Worm (Caenorhabditis elegans): Measurements from ENCODE around the gene col-133.

col-133 gene

DNA sequence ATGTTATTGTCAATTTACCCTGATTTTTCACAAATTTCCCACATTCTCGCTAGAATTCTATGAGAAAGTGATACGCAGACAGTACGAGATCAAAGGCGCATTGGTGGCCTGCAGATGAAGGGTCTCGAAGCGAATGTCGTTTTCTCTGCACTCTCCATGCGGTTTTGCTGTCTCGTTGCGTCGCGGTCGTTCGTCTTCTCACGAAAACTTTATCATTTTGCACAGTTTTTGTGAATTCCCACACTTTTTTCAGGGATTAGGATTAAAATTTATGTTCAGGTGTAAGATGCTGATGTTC is 28.2 kb downstream of the col-133 start (continued):
- peak; percentile 80 for TF ChIP-seq mab-5 (tag; optimal IDR thresholded peaks at IDR 0.05)
- TF ChIP-seq ceh-82 (tag; optimal IDR thresholded peaks at IDR 0.05) = no peak
- TF ChIP-seq zag-1 (tag; optimal IDR thresholded peaks at IDR 0.05) = peak; percentile 21
- peak; percentile 69 for TF ChIP-seq sma-9 (GFP tag; optimal IDR thresholded peaks at IDR 0.05)
- TF ChIP-seq sma-9 (tag; optimal IDR thresholded peaks at IDR 0.05) = no peak
- TF ChIP-seq sem-4 (tag; optimal IDR thresholded peaks at IDR 0.05) = peak; percentile 23
- TF ChIP-seq nhr-21 (tag; optimal IDR thresholded peaks at IDR 0.05) = peak; percentile 75
- TF ChIP-seq unc-55 (GFP tag; optimal IDR thresholded peaks at IDR 0.05) = peak; percentile 96
- TF ChIP-seq dmd-4 (tag; optimal IDR thresholded peaks at IDR 0.05) = no peak
- no peak for TF ChIP-seq peb-1 (tag; optimal IDR thresholded peaks at IDR 0.05)
- peak; percentile 49 for TF ChIP-seq ZK546.5 (tag; optimal IDR thresholded peaks at IDR 0.05)
- TF ChIP-seq skn-1 (tag; optimal IDR thresholded peaks at IDR 0.05) = no peak
- no peak for TF ChIP-seq Y55F3AM.14 (GFP tag; optimal IDR thresholded peaks at IDR 0.05)
- TF ChIP-seq nhr-6 (tag; optimal IDR thresholded peaks at IDR 0.05) = no peak
- peak; percentile 25 for TF ChIP-seq ama-1 (optimal IDR thresholded peaks at IDR 0.05)
- TF ChIP-seq nhr-25 (tag; optimal IDR thresholded peaks at IDR 0.05) = peak; percentile 84
- peak; percentile 85 for TF ChIP-seq F13H6.1 (tag; optimal IDR thresholded peaks at IDR 0.05)
- no peak for TF ChIP-seq nhr-77 (tag; optimal IDR thresholded peaks at IDR 0.05)
- no peak for TF ChIP-seq unc-39 (tag; optimal IDR thresholded peaks at IDR 0.05)
- peak; percentile 92 for TF ChIP-seq C34F6.9 (tag; optimal IDR thresholded peaks at IDR 0.05)
- TF ChIP-seq nhr-12 (tag; optimal IDR thresholded peaks at IDR 0.05) = no peak
- TF ChIP-seq ztf-1 (GFP tag; conservative IDR thresholded peaks at IDR 0.05) = no peak
- no peak for TF ChIP-seq lin-39 (tag; optimal IDR thresholded peaks at IDR 0.05)
- peak; percentile 62 for TF ChIP-seq sma-3 (GFP tag; optimal IDR thresholded peaks at IDR 0.05)

DNA sequence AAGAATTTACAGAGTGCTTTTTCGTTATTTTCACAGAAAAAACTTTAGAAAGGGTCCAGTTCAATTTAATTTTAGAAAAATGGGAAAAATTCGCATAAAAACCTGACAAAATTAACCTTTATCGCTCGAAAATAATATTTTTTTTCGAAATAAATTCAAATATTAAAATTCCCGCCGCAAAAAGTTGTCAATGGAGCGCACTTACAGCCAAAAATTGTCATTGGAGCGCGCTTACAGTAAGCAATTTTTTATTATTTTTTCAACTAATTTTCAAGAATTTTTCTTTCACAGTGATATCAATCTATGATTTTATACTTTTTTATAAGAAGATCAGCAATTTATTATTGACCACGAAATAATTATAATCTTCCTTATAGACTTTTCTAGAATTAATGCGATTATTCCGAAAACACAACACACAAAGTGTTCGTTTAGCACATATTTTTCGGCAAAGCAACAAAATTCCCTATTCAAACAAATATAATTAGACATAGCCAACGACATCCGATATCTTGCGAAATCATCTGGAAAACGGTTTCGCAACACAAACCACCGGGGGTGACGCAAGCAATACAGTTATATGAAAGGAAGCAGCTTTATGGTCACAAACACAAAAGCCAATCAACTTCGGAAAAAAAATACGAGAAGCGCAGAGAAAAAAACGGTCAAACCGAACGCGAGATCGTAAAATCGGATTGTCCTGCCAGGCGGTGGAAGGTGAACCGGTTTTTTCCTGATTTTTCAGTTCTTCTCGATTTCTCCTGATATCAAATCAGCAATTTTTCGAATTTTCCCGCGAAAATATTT is 28.8 kb downstream of the col-133 start:
- TF ChIP-seq sma-3 (GFP tag; optimal IDR thresholded peaks at IDR 0.05) (no peak), C34F6.9 (tag; optimal IDR thresholded peaks at IDR 0.05) (peak; percentile 42), Y55F3AM.14 (GFP tag; optimal IDR thresholded peaks at IDR 0.05) (no peak), nhr-77 (tag; optimal IDR thresholded peaks at IDR 0.05) (no peak), blmp-1 (tag; optimal IDR thresholded peaks at IDR 0.05; ENCODE audit: insufficient read depth) (no peak), unc-62 (GFP tag; optimal IDR thresholded peaks at IDR 0.05) (no peak), elt-1 (tag; optimal IDR thresholded peaks at IDR 0.05) (no peak), egl-27 (tag; optimal IDR thresholded peaks at IDR 0.05) (no peak), mdl-1 (tag; optimal IDR thresholded peaks at IDR 0.05) (no peak), nhr-12 (tag; optimal IDR thresholded peaks at IDR 0.05) (no peak), nhr-129 (tag; optimal IDR thresholded peaks at IDR 0.05) (no peak), ceh-82 (tag; optimal IDR thresholded peaks at IDR 0.05) (no peak), unc-39 (tag; optimal IDR thresholded peaks at IDR 0.05) (no peak), mab-5 (tag; optimal IDR thresholded peaks at IDR 0.05) (no peak), nhr-10 (tag; optimal IDR thresholded peaks at IDR 0.05) (no peak), lin-13 (GFP tag; optimal IDR thresholded peaks at IDR 0.05) (peak; percentile 41), skn-1 (tag; optimal IDR thresholded peaks at IDR 0.05) (no peak), lin-39 (tag; optimal IDR thresholded peaks at IDR 0.05) (no peak), sem-4 (tag; optimal IDR thresholded peaks at IDR 0.05) (no peak), alr-1 (tag; optimal IDR thresholded peaks at IDR 0.05) (no peak), gmeb-1 (tag; optimal IDR thresholded peaks at IDR 0.05) (peak; percentile 38), mbf-1 (tag; optimal IDR thresholded peaks at IDR 0.05) (no peak), lsy-2 (tag; optimal IDR thresholded peaks at IDR 0.05) (peak; percentile 14 to 20), peb-1 (tag; optimal IDR thresholded peaks at IDR 0.05) (no peak), unc-55 (GFP tag; optimal IDR thresholded peaks at IDR 0.05) (peak; percentile 44), ama-1 (optimal IDR thresholded peaks at IDR 0.05) (no peak), nhr-25 (tag; optimal IDR thresholded peaks at IDR 0.05) (no peak), nhr-6 (tag; optimal IDR thresholded peaks at IDR 0.05) (no peak)

DNA sequence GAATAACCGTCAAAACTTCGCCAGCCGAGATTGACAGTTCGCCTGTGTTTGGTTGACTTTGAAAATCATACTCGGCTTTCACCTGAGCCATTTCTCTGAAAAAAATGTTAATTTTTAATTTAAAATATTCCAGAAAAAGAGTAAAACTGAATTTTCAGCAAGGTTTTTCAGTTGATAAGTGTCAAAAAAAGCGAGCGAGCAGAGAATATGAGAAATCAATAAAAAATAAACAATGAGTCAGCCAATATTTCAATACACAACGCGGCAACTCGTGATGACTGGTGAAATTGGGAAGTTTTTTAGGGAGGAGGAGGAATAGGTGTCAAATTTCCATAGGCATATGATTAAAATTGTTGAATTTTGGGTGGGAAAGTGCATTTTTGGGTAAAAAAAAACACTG is 29.4 kb downstream of the col-133 start, which contains the start of gene lst-4:
Gene lst-4, minus strand, starts transcription at position 101 of the 400 bp plus-strand sequence.
- no peak for TF ChIP-seq nhr-21 (tag; optimal IDR thresholded peaks at IDR 0.05)
- no peak for TF ChIP-seq F13H6.1 (tag; optimal IDR thresholded peaks at IDR 0.05)
- TF ChIP-seq ama-1 (optimal IDR thresholded peaks at IDR 0.05) = no peak
- TF ChIP-seq nhr-12 (tag; optimal IDR thresholded peaks at IDR 0.05) = no peak
- TF ChIP-seq R02D3.7 (tag; optimal IDR thresholded peaks at IDR 0.05) = no peak
- TF ChIP-seq snpc-4 (tag; optimal IDR thresholded peaks at IDR 0.05) = no peak
- no peak for TF ChIP-seq mbf-1 (tag; optimal IDR thresholded peaks at IDR 0.05)
- TF ChIP-seq unc-55 (GFP tag; optimal IDR thresholded peaks at IDR 0.05) = no peak

Measured in whole organism, L2 larva.